Worm (Caenorhabditis elegans) whole organism, early embryonic: ENCODE results near the gene C14E2.4.

Experiments
- aly-1 ChIP-seq: sonication (generic microtip); optimal IDR thresholded peaks from 2 replicates; lab custom pipeline; 2016; ENCODE audit warnings: missing genetic modification characterization, missing compliant biosample characterization
- ama-1 ChIP-seq: fragments of 150-350 bp; optimal IDR thresholded peaks from 2 replicates; lab custom pipeline; 2014
- ceh-13 ChIP-seq: fragments of 200-800 bp; sonication (Bioruptor generic); optimal IDR thresholded peaks from 2 replicates; lab custom pipeline; 2018; ENCODE audit warnings: mild to moderate bottlenecking, missing genetic modification characterization, missing compliant biosample characterization
- ceh-36 ChIP-seq: sonication (generic microtip); optimal IDR thresholded peaks from 2 replicates; lab custom pipeline; 2016; ENCODE audit warnings: missing genetic modification characterization, inconsistent platforms, missing compliant biosample characterization
- flt-1 ChIP-seq: fragments of 200-800 bp; sonication (Bioruptor generic); IDR thresholded peaks from 2 replicates; pipeline ENCODE4 v1.3.6; 2022; ENCODE audit warnings: missing genetic modification characterization, missing compliant biosample characterization
- hmbx-1 ChIP-seq: sonication (generic microtip); optimal IDR thresholded peaks from 2 replicates; lab custom pipeline; 2016; ENCODE audit warnings: mild to moderate bottlenecking, missing genetic modification characterization, missing compliant biosample characterization
- hmg-4 ChIP-seq: fragments of 200-800 bp; sonication (Bioruptor generic); optimal IDR thresholded peaks from 2 replicates; lab custom pipeline; 2018; ENCODE audit warnings: mild to moderate bottlenecking, missing genetic modification characterization, missing compliant biosample characterization
- tbx-11 ChIP-seq: fragments of 200-800 bp; sonication (Bioruptor generic); IDR thresholded peaks from 2 replicates; pipeline ENCODE4 v1.3.6; 2022; ENCODE audit warnings: missing genetic modification characterization, missing compliant biosample characterization
- tra-4 ChIP-seq: sonication (generic microtip); optimal IDR thresholded peaks from 2 replicates; lab custom pipeline; 2017; ENCODE audit warnings: missing genetic modification characterization, missing compliant biosample characterization

- TF ChIP-seq ceh-13 (GFP tag; lab: Kevin White, UChicago) = no peak
- no peak for TF ChIP-seq hmg-4 (GFP tag; lab: Kevin White, UChicago)
- no peak for TF ChIP-seq flt-1 (GFP tag; lab: Robert Waterston, UW)
- TF ChIP-seq ceh-36 (tag; lab: Kevin White, UChicago) = no peak
- TF ChIP-seq ama-1 (lab: Kevin White, UChicago) = no peak
- no peak for TF ChIP-seq hmbx-1 (tag; lab: Kevin White, UChicago)
- no peak for TF ChIP-seq aly-1 (tag; lab: Kevin White, UChicago)
- no peak for TF ChIP-seq tra-4 (tag; lab: Kevin White, UChicago)
- TF ChIP-seq tbx-11 (GFP tag; lab: Robert Waterston, UW) = no peak
Measured at ce11 chrX:1816106-1816505, 5.0 kb downstream of the C14E2.4 start, which contains the start of gene C14E2.7.
